Fruit fly (Drosophila melanogaster) whole organism, embryonic: ENCODE measurements around the gene g.

Source experiments
- Bteb2 ChIP-seq: fragments of 200-800 bp; sonication (Bioruptor generic); optimal IDR thresholded peaks from 2 replicates; lab custom pipeline; 2016; ENCODE audit warnings: missing biosample characterization, missing genetic modification characterization
- CG11247 ChIP-seq: fragments of 200-800 bp; sonication (Bioruptor generic); IDR thresholded peaks from 2 replicates; pipeline ENCODE4 v1.3.6; 2022; ENCODE audit warnings: missing biosample characterization, missing genetic modification characterization
- CG11504 ChIP-seq: fragments of 200-800 bp; sonication (Bioruptor generic); optimal IDR thresholded peaks from 3 replicates; lab custom pipeline; 2019; ENCODE audit warnings: missing biosample characterization, mild to moderate bottlenecking, missing genetic modification characterization, moderate library complexity
- CG13894 ChIP-seq: fragments of 200-800 bp; sonication (Bioruptor generic); optimal IDR thresholded peaks from 3 replicates; lab custom pipeline; 2018; ENCODE audit warnings: missing biosample characterization, mild to moderate bottlenecking, missing genetic modification characterization, moderate library complexity
- CG14014 ChIP-seq: fragments of 200-800 bp; sonication (Bioruptor generic); IDR thresholded peaks from 2 replicates; pipeline ENCODE4 v1.3.6; 2022; ENCODE audit warnings: missing biosample characterization, missing genetic modification characterization
- CG15073 ChIP-seq: fragments of 200-800 bp; sonication (Bioruptor generic); optimal IDR thresholded peaks from 2 replicates; lab custom pipeline; 2016; ENCODE audit warnings: missing biosample characterization, missing genetic modification characterization
- CG16815 ChIP-seq: fragments of 200-800 bp; sonication (Bioruptor generic); optimal IDR thresholded peaks from 3 replicates; lab custom pipeline; 2017; ENCODE audit warnings: missing biosample characterization, mild to moderate bottlenecking, missing genetic modification characterization
- CG1832 ChIP-seq: fragments of 200-800 bp; sonication (Bioruptor generic); optimal IDR thresholded peaks from 2 replicates; lab custom pipeline; 2017; ENCODE audit warnings: missing biosample characterization, mild to moderate bottlenecking, missing genetic modification characterization, inconsistent platforms
- CG2199 ChIP-seq: fragments of 200-800 bp; sonication (Bioruptor generic); IDR thresholded peaks from 3 replicates; pipeline ENCODE4 v1.3.6; 2022; ENCODE audit warnings: missing biosample characterization, missing genetic modification characterization
- CG30431 ChIP-seq: fragments of 200-800 bp; sonication (Bioruptor generic); optimal IDR thresholded peaks from 2 replicates; lab custom pipeline; 2017; ENCODE audit warnings: missing biosample characterization, missing genetic modification characterization
- CG3847 ChIP-seq: fragments of 200-800 bp; sonication (Bioruptor generic); IDR thresholded peaks from 2 replicates; pipeline ENCODE4 v1.3.6; 2022; ENCODE audit warnings: missing biosample characterization, missing genetic modification characterization
- CG3995 ChIP-seq: fragments of 200-800 bp; sonication (Bioruptor generic); optimal IDR thresholded peaks from 3 replicates; lab custom pipeline; 2016; ENCODE audit warnings: missing biosample characterization, missing genetic modification characterization
- CG42726 ChIP-seq: fragments of 200-800 bp; sonication (Bioruptor generic); IDR thresholded peaks from 2 replicates; pipeline ENCODE4 v1.3.6; 2022; ENCODE audit warnings: missing biosample characterization, missing genetic modification characterization; ENCODE audit not compliant: partially characterized antibody
- CG4360 ChIP-seq: fragments of 200-800 bp; sonication (Bioruptor generic); IDR thresholded peaks from 2 replicates; pipeline ENCODE4 v1.3.6; 2022; ENCODE audit warnings: missing biosample characterization, missing genetic modification characterization
- CG8478 ChIP-seq: fragments of >200 bp; optimal IDR thresholded peaks from 2 replicates; lab custom pipeline; 2018
- CG9437 ChIP-seq: fragments of 200-800 bp; sonication (Bioruptor generic); optimal IDR thresholded peaks from 2 replicates; lab custom pipeline; 2018; ENCODE audit warnings: missing biosample characterization, mild to moderate bottlenecking, missing genetic modification characterization
- CG9797 ChIP-seq: fragments of 200-800 bp; sonication (Bioruptor generic); optimal IDR thresholded peaks from 3 replicates; lab custom pipeline; 2018; ENCODE audit warnings: missing biosample characterization, mild to moderate bottlenecking, missing genetic modification characterization
- CG9817 ChIP-seq: fragments of 200-800 bp; sonication (Bioruptor generic); optimal IDR thresholded peaks from 2 replicates; lab custom pipeline; 2018; ENCODE audit warnings: missing biosample characterization, mild to moderate bottlenecking, missing genetic modification characterization, moderate library complexity
- ERR ChIP-seq: fragments of 200-800 bp; sonication (Bioruptor generic); optimal IDR thresholded peaks from 2 replicates; lab custom pipeline; 2016; ENCODE audit warnings: missing biosample characterization, missing genetic modification characterization
- HLH54F ChIP-seq: fragments of 200-800 bp; sonication (Bioruptor generic); optimal IDR thresholded peaks from 3 replicates; lab custom pipeline; 2016; ENCODE audit warnings: missing biosample characterization, missing genetic modification characterization
- Hey ChIP-seq: fragments of 200-800 bp; sonication (Bioruptor generic); optimal IDR thresholded peaks from 3 replicates; lab custom pipeline; 2018; ENCODE audit warnings: missing biosample characterization, mild to moderate bottlenecking, missing genetic modification characterization
- Med ChIP-seq: fragments of 200-800 bp; sonication (Bioruptor generic); peaks from one replicate; lab custom pipeline; 2016; ENCODE audit warnings: missing biosample characterization, missing genetic modification characterization, mild to moderate bottlenecking, inconsistent platforms, moderate library complexity
- Mes4 ChIP-seq: fragments of 200-800 bp; sonication (Bioruptor generic); optimal IDR thresholded peaks from 2 replicates; lab custom pipeline; 2016; ENCODE audit warnings: missing biosample characterization, missing genetic modification characterization
- Mrtf ChIP-seq: fragments of 200-800 bp; sonication (Bioruptor generic); IDR thresholded peaks from 3 replicates; pipeline ENCODE4 v1.3.6; 2022; ENCODE audit warnings: missing biosample characterization, missing genetic modification characterization
- Myb ChIP-seq: fragments of 200-800 bp; sonication (Bioruptor generic); optimal IDR thresholded peaks from 2 replicates; lab custom pipeline; 2016; ENCODE audit warnings: missing biosample characterization, missing genetic modification characterization
- NfI ChIP-seq: fragments of 200-800 bp; sonication (Bioruptor generic); optimal IDR thresholded peaks from 3 replicates; lab custom pipeline; 2018; ENCODE audit warnings: missing biosample characterization, mild to moderate bottlenecking, missing genetic modification characterization, moderate library complexity
- Trl ChIP-seq, 3 experiments: fragments of >200 bp in 2 of 3; fragments of 200-800 bp in 1 of 3; sonication (Bioruptor generic) in 1 of 3; optimal IDR thresholded peaks; 2 replicates in 1 of 3; 3 replicates in 2 of 3; lab custom pipeline; 2016 to 2017; ENCODE audit warnings: missing biosample characterization in 1 of 3, missing genetic modification characterization in 1 of 3
- bowl ChIP-seq: fragments of 200-800 bp; sonication (Bioruptor generic); IDR thresholded peaks from 2 replicates; pipeline ENCODE4 v1.3.6; 2022; ENCODE audit warnings: missing biosample characterization, missing genetic modification characterization
- cg ChIP-seq: fragments of 200-800 bp; sonication (Bioruptor generic); optimal IDR thresholded peaks from 3 replicates; lab custom pipeline; 2019; ENCODE audit warnings: missing biosample characterization, mild to moderate bottlenecking, missing genetic modification characterization, moderate library complexity
- ci ChIP-seq: fragments of 200-800 bp; sonication (Bioruptor generic); IDR thresholded peaks from 3 replicates; pipeline ENCODE4 v1.3.6; 2022; ENCODE audit warnings: missing biosample characterization, missing genetic modification characterization
- dm ChIP-seq: fragments of 200-800 bp; sonication (Bioruptor generic); optimal IDR thresholded peaks from 3 replicates; lab custom pipeline; 2016; ENCODE audit warnings: missing biosample characterization, missing genetic modification characterization
- ewg ChIP-seq: fragments of 200-800 bp; sonication (Bioruptor generic); optimal IDR thresholded peaks from 3 replicates; lab custom pipeline; 2017; ENCODE audit warnings: mild to moderate bottlenecking, missing biosample characterization, missing genetic modification reagents, missing genetic modification characterization
- fd102C ChIP-seq: fragments of 200-800 bp; sonication (Bioruptor generic); optimal IDR thresholded peaks from 2 replicates; lab custom pipeline; 2018; ENCODE audit warnings: missing biosample characterization, mild to moderate bottlenecking, missing genetic modification characterization, moderate library complexity
- gcm2 ChIP-seq: fragments of 200-800 bp; sonication (Bioruptor generic); optimal IDR thresholded peaks from 2 replicates; lab custom pipeline; 2016; ENCODE audit warnings: missing biosample characterization, missing genetic modification characterization
- gsb ChIP-seq: fragments of 200-800 bp; sonication (Bioruptor generic); IDR thresholded peaks from 2 replicates; pipeline ENCODE4 v1.3.6; 2022; ENCODE audit warnings: missing biosample characterization, missing genetic modification characterization
- h ChIP-seq: fragments of >200 bp; optimal IDR thresholded peaks from 2 replicates; lab custom pipeline; 2017
- her ChIP-seq: fragments of 200-800 bp; sonication (Bioruptor generic); optimal IDR thresholded peaks from 2 replicates; lab custom pipeline; 2016; ENCODE audit warnings: missing biosample characterization, missing genetic modification characterization
- lov ChIP-seq, 2 experiments: fragments of 200-800 bp in 1 of 2; fragments of >200 bp in 1 of 2; sonication (Bioruptor generic) in 1 of 2; IDR thresholded peaks in 1 of 2; optimal IDR thresholded peaks in 1 of 2; 2 replicates in 1 of 2; 3 replicates in 1 of 2; pipeline versions ENCODE4 v1.3.6 to Lab custom; 2017 to 2022; ENCODE audit warnings: missing biosample characterization in 1 of 2, missing genetic modification characterization in 1 of 2
- nerfin-1 ChIP-seq: fragments of 200-800 bp; sonication (Bioruptor generic); optimal IDR thresholded peaks from 3 replicates; lab custom pipeline; 2019; ENCODE audit warnings: missing biosample characterization, mild to moderate bottlenecking, missing genetic modification characterization, moderate library complexity
- nom ChIP-seq: fragments of 200-800 bp; sonication (Bioruptor generic); optimal IDR thresholded peaks from 2 replicates; lab custom pipeline; 2017; ENCODE audit warnings: missing biosample characterization, missing genetic modification characterization, mild to moderate bottlenecking, moderate library complexity, missing genetic modification reagents
- p53 ChIP-seq: fragments of 200-800 bp; sonication (Bioruptor generic); optimal IDR thresholded peaks from 2 replicates; lab custom pipeline; 2016; ENCODE audit warnings: missing biosample characterization, missing genetic modification characterization
- pros ChIP-seq: fragments of 200-800 bp; sonication (Bioruptor generic); optimal IDR thresholded peaks from 3 replicates; lab custom pipeline; 2019; ENCODE audit warnings: missing biosample characterization, mild to moderate bottlenecking, missing genetic modification characterization, moderate library complexity
- sc ChIP-seq, 3 experiments: fragments of >200 bp in 2 of 3; fragments of 200-800 bp in 1 of 3; sonication (Bioruptor generic) in 1 of 3; optimal IDR thresholded peaks; 2 replicates in 2 of 3; 3 replicates in 1 of 3; lab custom pipeline; 2017; ENCODE audit warnings: mild to moderate bottlenecking in 1 of 3, missing biosample characterization in 1 of 3, missing genetic modification characterization in 1 of 3, missing genetic modification reagents in 1 of 3
- schlank ChIP-seq: fragments of 200-800 bp; sonication (Bioruptor generic); optimal IDR thresholded peaks from 2 replicates; lab custom pipeline; 2018; ENCODE audit warnings: missing biosample characterization, mild to moderate bottlenecking, missing genetic modification characterization
- sd ChIP-seq: fragments of 200-800 bp; sonication (Bioruptor generic); optimal IDR thresholded peaks from 3 replicates; lab custom pipeline; 2018; ENCODE audit warnings: missing biosample characterization, mild to moderate bottlenecking, missing genetic modification characterization, moderate library complexity
- slou ChIP-seq: fragments of 200-800 bp; sonication (Bioruptor generic); optimal IDR thresholded peaks from 3 replicates; lab custom pipeline; 2016; ENCODE audit warnings: missing biosample characterization, missing genetic modification characterization
- sob ChIP-seq: fragments of 200-800 bp; sonication (Bioruptor generic); IDR thresholded peaks from 2 replicates; pipeline ENCODE4 v1.3.6; 2022; ENCODE audit warnings: missing biosample characterization, missing genetic modification characterization

The g gene

dm6 chrX:13762372-13762883 is 26.4 kb upstream of the g start, which contains the start of gene rdgB (continued):
- peak; percentile 83 for TF ChIP-seq sob (GFP tag; lab: Robert Waterston, UW)
- no peak for TF ChIP-seq cg (GFP tag; lab: Kevin White, UChicago)
- TF ChIP-seq schlank (tag; lab: Kevin White, UChicago): peak; percentile 3
- no peak for TF ChIP-seq fd102C (GFP tag; lab: Kevin White, UChicago)
- no peak for TF ChIP-seq h (lab: Kevin White, UChicago)
- TF ChIP-seq sc (optimal IDR thresholded peaks at IDR 0.05; lab: Kevin White, UChicago): no peak
- peak; percentile 60 for TF ChIP-seq sc (GFP tag; optimal IDR thresholded peaks at IDR 0.05; lab: Kevin White, UChicago)
- peak; percentile 70 for TF ChIP-seq CG3847 (GFP tag; lab: Robert Waterston, UW)
- TF ChIP-seq CG8478 (lab: Kevin White, UChicago): no peak
- TF ChIP-seq dm: no peak
- TF ChIP-seq CG4360: no peak
- peak; percentile 58 for TF ChIP-seq CG30431 (GFP tag; lab: Kevin White, UChicago)
- TF ChIP-seq Mrtf (GFP tag; lab: Robert Waterston, UW): peak; percentile 46; the same call in 2 of the 3 replicates
- peak; percentile 41 for TF ChIP-seq gcm2
- TF ChIP-seq CG11247 (GFP tag; lab: Robert Waterston, UW): peak; percentile 77
- no peak for TF ChIP-seq Hey (tag; lab: Kevin White, UChicago)
- no peak for TF ChIP-seq gsb
- peak; percentile 73 for TF ChIP-seq nerfin-1 (tag; lab: Kevin White, UChicago)
- TF ChIP-seq Mes4: no peak
- peak; percentile 70 for TF ChIP-seq CG16815 (GFP tag; lab: Kevin White, UChicago)
- TF ChIP-seq ERR (GFP tag; lab: Kevin White, UChicago): no peak
- TF ChIP-seq her (GFP tag; lab: Kevin White, UChicago): no peak
- TF ChIP-seq CG15073: no peak
- TF ChIP-seq lov (optimal IDR thresholded peaks at IDR 0.05; lab: Kevin White, UChicago): no peak
- TF ChIP-seq lov (GFP tag; IDR thresholded peaks at IDR 0.05; lab: Robert Waterston, UW): no peak
- TF ChIP-seq CG11504: peak; percentile 88
- TF ChIP-seq CG42726 (GFP tag; lab: Robert Waterston, UW): no peak
- peak; percentile 22 for TF ChIP-seq HLH54F (GFP tag; lab: Kevin White, UChicago)
- peak; percentile 59 for TF ChIP-seq slou (GFP tag; lab: Kevin White, UChicago)
- no peak for TF ChIP-seq bowl (GFP tag; lab: Robert Waterston, UW)
- TF ChIP-seq ci: peak; percentile 55; the same call in 1 of the 3 replicates
- no peak for TF ChIP-seq CG9797 (GFP tag; lab: Kevin White, UChicago)
- TF ChIP-seq CG3995 (GFP tag; lab: Kevin White, UChicago): peak; percentile 30
- TF ChIP-seq CG14014 (GFP tag; lab: Robert Waterston, UW): peak; percentile 52
- peak; percentile 73 for TF ChIP-seq NfI (GFP tag; lab: Kevin White, UChicago)
- no peak for TF ChIP-seq Myb (GFP tag; lab: Kevin White, UChicago)
- TF ChIP-seq, all 482 proteins: peak for 297

- peak; percentile 63 to 78 for TF ChIP-seq Trl (optimal IDR thresholded peaks at IDR 0.05; lab: Kevin White, UChicago)
- no peak for TF ChIP-seq Trl (GFP tag; optimal IDR thresholded peaks at IDR 0.05; lab: Kevin White, UChicago)
- TF ChIP-seq pros (GFP tag; lab: Kevin White, UChicago): peak; percentile 16
- TF ChIP-seq ewg (GFP tag; lab: Kevin White, UChicago): peak; percentile 32
- TF ChIP-seq CG9437 (GFP tag; lab: Kevin White, UChicago): no peak
- no peak for TF ChIP-seq CG9817 (tag; lab: Kevin White, UChicago)
- peak; percentile 46 for TF ChIP-seq Med (GFP tag; lab: Kevin White, UChicago)
- TF ChIP-seq nom (GFP tag; lab: Kevin White, UChicago): peak; percentile 64
- peak; percentile 51 for TF ChIP-seq sd (tag; lab: Kevin White, UChicago)
- TF ChIP-seq p53 (GFP tag; lab: Kevin White, UChicago): peak; percentile 100
- no peak for TF ChIP-seq CG8478 (lab: Kevin White, UChicago)
- no peak for TF ChIP-seq Bteb2 (GFP tag; lab: Kevin White, UChicago)
- TF ChIP-seq CG1832 (GFP tag; lab: Kevin White, UChicago): peak; percentile 18
- TF ChIP-seq CG2199 (GFP tag; lab: Robert Waterston, UW): no peak
- TF ChIP-seq CG13894 (tag; lab: Kevin White, UChicago): peak; percentile 96
- peak; percentile 24 for TF ChIP-seq ERR (GFP tag; lab: Kevin White, UChicago)
- TF ChIP-seq, all 482 proteins: peak for 10
These were observed 25.8 kb upstream of the g start for dm6 chrX:13761762-13762371.
